Worm (Caenorhabditis elegans) whole organism, L3 larva: ENCODE results near the gene C15H7.4.
A peak's percentile ranks its signal among the peaks of the same experiment; 100 is the strongest.

Experiments used
- R02D3.7 ChIP-seq: fragments of 150-350 bp; optimal IDR thresholded peaks from 2 replicates; lab custom pipeline; 2014; ENCODE audit warnings: missing biosample characterization, missing genetic modification characterization
- ZK546.5 ChIP-seq: sonication (generic microtip); optimal IDR thresholded peaks from 2 replicates; lab custom pipeline; 2017; ENCODE audit warnings: missing biosample characterization, missing genetic modification characterization
- aly-2 ChIP-seq: fragments of 150-350 bp; optimal IDR thresholded peaks from 2 replicates; lab custom pipeline; 2014; ENCODE audit warnings: missing biosample characterization, missing genetic modification characterization
- ama-1 ChIP-seq: fragments of 150-350 bp; optimal IDR thresholded peaks from 2 replicates; lab custom pipeline; 2018
- ceh-16 ChIP-seq: sonication (generic microtip); optimal IDR thresholded peaks from 2 replicates; lab custom pipeline; 2017; ENCODE audit warnings: missing biosample characterization, missing genetic modification characterization
- ceh-9 ChIP-seq: sonication (generic microtip); optimal IDR thresholded peaks from 2 replicates; lab custom pipeline; 2018; ENCODE audit warnings: missing biosample characterization, missing genetic modification characterization
- egl-27 ChIP-seq: sonication (generic microtip); optimal IDR thresholded peaks from 4 replicates; lab custom pipeline; 2017; ENCODE audit warnings: missing biosample characterization, missing genetic modification reagents, missing genetic modification characterization
- egl-5 ChIP-seq: fragments of 150-350 bp; optimal IDR thresholded peaks from 2 replicates; lab custom pipeline; 2017; ENCODE audit warnings: missing biosample characterization, missing genetic modification reagents, missing genetic modification characterization, inconsistent platforms
- elt-1 ChIP-seq: fragments of 150-350 bp; optimal IDR thresholded peaks from 2 replicates; lab custom pipeline; 2014; ENCODE audit warnings: missing biosample characterization, missing genetic modification characterization
- elt-2 ChIP-seq: sonication (generic microtip); optimal IDR thresholded peaks from 2 replicates; lab custom pipeline; 2016; ENCODE audit warnings: missing genetic modification reagents, mild to moderate bottlenecking, missing genetic modification characterization, missing compliant biosample characterization
- elt-3 ChIP-seq, 3 experiments: fragments of 150-350 bp in 1 of 3; sonication (generic microtip) in 2 of 3; optimal IDR thresholded peaks; 2 replicates in 2 of 3; 4 replicates in 1 of 3; lab custom pipeline; 2014 to 2017; ENCODE audit warnings: missing biosample characterization in 3 of 3, missing genetic modification characterization in 3 of 3
- fkh-10 ChIP-seq: sonication (generic microtip); optimal IDR thresholded peaks from 2 replicates; lab custom pipeline; 2017; ENCODE audit warnings: missing biosample characterization, missing genetic modification reagents, missing genetic modification characterization
- fkh-2 ChIP-seq: fragments of 150-350 bp; optimal IDR thresholded peaks from 2 replicates; lab custom pipeline; 2014; ENCODE audit warnings: missing biosample characterization, missing genetic modification reagents, missing genetic modification characterization
- fos-1 ChIP-seq: fragments of 150-350 bp; optimal IDR thresholded peaks from 2 replicates; lab custom pipeline; 2014; ENCODE audit warnings: missing biosample characterization, missing genetic modification characterization
- hmg-11 ChIP-seq: sonication (generic microtip); optimal IDR thresholded peaks from 2 replicates; lab custom pipeline; 2016; ENCODE audit warnings: missing genetic modification characterization, missing compliant biosample characterization
- jun-1 ChIP-seq: fragments of 150-350 bp; optimal IDR thresholded peaks from 2 replicates; lab custom pipeline; 2014; ENCODE audit warnings: missing biosample characterization, missing genetic modification reagents, missing genetic modification characterization
- lin-15B ChIP-seq: fragments of 150-350 bp; optimal IDR thresholded peaks from 2 replicates; lab custom pipeline; 2014; ENCODE audit warnings: missing biosample characterization, missing genetic modification characterization
- lin-39 ChIP-seq: fragments of 150-350 bp; optimal IDR thresholded peaks from 2 replicates; lab custom pipeline; 2018; ENCODE audit warnings: missing biosample characterization, missing genetic modification reagents, missing genetic modification characterization
- lsy-12 ChIP-seq: sonication (generic microtip); optimal IDR thresholded peaks from 2 replicates; lab custom pipeline; 2016; ENCODE audit warnings: mild to moderate bottlenecking, missing genetic modification characterization, missing compliant biosample characterization
- mdl-1 ChIP-seq: fragments of 150-350 bp; optimal IDR thresholded peaks from 2 replicates; lab custom pipeline; 2014; ENCODE audit warnings: missing biosample characterization, missing genetic modification characterization
- mml-1 ChIP-seq: fragments of 150-350 bp; sonication (generic microtip); optimal IDR thresholded peaks from 3 replicates; lab custom pipeline; 2014; ENCODE audit warnings: missing biosample characterization, missing genetic modification characterization
- nfya-1 ChIP-seq: sonication (generic microtip); optimal IDR thresholded peaks from 2 replicates; lab custom pipeline; 2017; ENCODE audit warnings: missing genetic modification characterization, mild to moderate bottlenecking, missing compliant biosample characterization, antibody characterized with exemption, moderate library complexity; ENCODE audit not compliant: insufficient read depth
- nhr-23 ChIP-seq: fragments of 150-350 bp; optimal IDR thresholded peaks from 2 replicates; lab custom pipeline; 2014; ENCODE audit warnings: missing biosample characterization, missing genetic modification reagents, missing genetic modification characterization
- nhr-237 ChIP-seq: fragments of 150-350 bp; optimal IDR thresholded peaks from 2 replicates; lab custom pipeline; 2014; ENCODE audit warnings: missing biosample characterization, missing genetic modification characterization
- nhr-25 ChIP-seq: sonication (generic microtip); optimal IDR thresholded peaks from 2 replicates; lab custom pipeline; 2017; ENCODE audit warnings: missing biosample characterization, missing genetic modification characterization
- nhr-28 ChIP-seq: fragments of 150-350 bp; optimal IDR thresholded peaks from 2 replicates; lab custom pipeline; 2014; ENCODE audit warnings: missing biosample characterization, missing genetic modification characterization
- nhr-43 ChIP-seq: sonication (generic microtip); optimal IDR thresholded peaks from 2 replicates; lab custom pipeline; 2016; ENCODE audit warnings: mild to moderate bottlenecking, missing genetic modification characterization, missing compliant biosample characterization; ENCODE audit not compliant: poor library complexity, severe bottlenecking
- nhr-67 ChIP-seq: fragments of 150-350 bp; optimal IDR thresholded peaks from 2 replicates; lab custom pipeline; 2014; ENCODE audit warnings: missing biosample characterization, missing genetic modification characterization
- nhr-76 ChIP-seq: fragments of 150-350 bp; sonication (generic microtip); optimal IDR thresholded peaks from 5 replicates; lab custom pipeline; 2014; ENCODE audit warnings: missing biosample characterization, missing genetic modification characterization
- nhr-77 ChIP-seq: fragments of 150-350 bp; optimal IDR thresholded peaks from 2 replicates; lab custom pipeline; 2014; ENCODE audit warnings: missing biosample characterization, missing genetic modification characterization
- pha-4 ChIP-seq: fragments of 150-350 bp; optimal IDR thresholded peaks from 2 replicates; lab custom pipeline; 2014; ENCODE audit warnings: missing biosample characterization, missing genetic modification reagents, missing genetic modification characterization
- pqm-1 ChIP-seq: fragments of 150-350 bp; optimal IDR thresholded peaks from 2 replicates; lab custom pipeline; 2017; ENCODE audit warnings: missing biosample characterization, missing genetic modification characterization, inconsistent platforms
- sea-2 ChIP-seq: fragments of 150-350 bp; sonication (generic microtip); optimal IDR thresholded peaks from 4 replicates; lab custom pipeline; 2014; ENCODE audit warnings: missing biosample characterization, missing genetic modification reagents, missing genetic modification characterization
- skn-1 ChIP-seq: fragments of 150-350 bp; optimal IDR thresholded peaks from 2 replicates; lab custom pipeline; 2014; ENCODE audit warnings: missing biosample characterization, missing genetic modification characterization
- snpc-4 ChIP-seq: fragments of 150-350 bp; optimal IDR thresholded peaks from 2 replicates; lab custom pipeline; 2014; ENCODE audit warnings: missing biosample characterization, missing genetic modification characterization
- tbx-2 ChIP-seq: sonication (generic microtip); optimal IDR thresholded peaks from 2 replicates; lab custom pipeline; 2016; ENCODE audit warnings: mild to moderate bottlenecking, missing genetic modification characterization, missing compliant biosample characterization
- unc-39 ChIP-seq: sonication (generic microtip); optimal IDR thresholded peaks from 4 replicates; lab custom pipeline; 2017; ENCODE audit warnings: missing biosample characterization, missing genetic modification characterization
- unc-62 ChIP-seq: fragments of 150-350 bp; sonication (generic microtip); optimal IDR thresholded peaks from 4 replicates; lab custom pipeline; 2014; ENCODE audit warnings: missing biosample characterization, missing genetic modification reagents, missing genetic modification characterization
- zag-1 ChIP-seq: fragments of 150-350 bp; optimal IDR thresholded peaks from 2 replicates; lab custom pipeline; 2014; ENCODE audit warnings: missing biosample characterization, missing genetic modification characterization
- ztf-11 ChIP-seq: fragments of 150-350 bp; optimal IDR thresholded peaks from 2 replicates; lab custom pipeline; 2014; ENCODE audit warnings: missing biosample characterization, missing genetic modification characterization
- ztf-4 ChIP-seq: fragments of 150-350 bp; optimal IDR thresholded peaks from 2 replicates; lab custom pipeline; 2014; ENCODE audit warnings: missing biosample characterization, missing genetic modification characterization

C15H7.4 gene

DNA sequence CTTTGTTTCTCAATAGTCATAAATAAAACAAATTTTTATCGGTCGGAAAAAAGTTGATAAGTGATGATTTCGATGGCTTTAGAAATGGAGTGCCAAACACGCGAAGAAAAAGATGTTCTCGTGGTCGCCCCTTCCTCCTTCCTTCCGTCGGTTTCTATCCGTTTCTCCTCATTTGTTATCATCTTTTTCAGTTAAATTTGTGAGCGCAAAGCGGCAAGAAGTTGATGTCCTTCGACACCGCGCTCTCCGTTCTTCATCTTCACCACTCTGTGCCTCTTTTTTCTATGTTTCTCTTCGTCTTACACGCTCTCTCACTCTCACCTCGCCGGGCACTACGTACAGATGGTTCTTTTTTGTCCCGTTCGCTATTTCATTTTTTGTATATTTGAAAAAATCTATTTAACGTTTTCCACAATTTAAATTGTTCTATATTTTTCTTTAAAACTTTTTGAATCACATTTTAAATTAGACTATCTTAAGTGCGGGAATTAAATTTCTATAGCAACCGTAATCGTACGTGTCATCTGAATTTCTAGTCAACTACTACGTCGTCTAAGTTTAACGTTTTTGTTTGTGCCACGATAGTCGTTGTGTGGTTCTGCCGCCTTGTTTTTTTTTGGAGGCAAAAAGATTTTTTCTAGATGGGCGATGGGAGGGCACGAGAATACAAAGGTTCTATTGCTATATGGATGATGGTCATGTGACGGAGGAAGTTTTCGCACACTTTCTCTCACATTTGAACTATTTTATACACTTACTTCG is 43.1 kb upstream of the C15H7.4 start:
- TF ChIP-seq egl-5 (tag; lab: Kevin White, UChicago) (no peak), nhr-77 (no peak), elt-2 (tag; lab: Kevin White, UChicago) (peak; percentile 7), ceh-16 (no peak), nhr-25 (tag; lab: Kevin White, UChicago) (peak; percentile 49), nhr-23 (tag; lab: Kevin White, UChicago) (peak; percentile 8), hmg-11 (tag; lab: Kevin White, UChicago) (peak; percentile 16), fos-1 (tag; lab: Kevin White, UChicago) (no peak), ZK546.5 (tag; lab: Kevin White, UChicago) (no peak), nfya-1 (tag; lab: Kevin White, UChicago) (peak; percentile 61), elt-3 (tag; optimal IDR thresholded peaks at IDR 0.05; lab: Kevin White, UChicago) (no peak), mdl-1 (no peak), sea-2 (no peak), skn-1 (tag; lab: Kevin White, UChicago) (no peak), ama-1 (lab: Kevin White, UChicago) (peak; percentile 34), lin-39 (tag; lab: Kevin White, UChicago) (peak; percentile 20), jun-1 (tag; lab: Kevin White, UChicago) (no peak)

DNA sequence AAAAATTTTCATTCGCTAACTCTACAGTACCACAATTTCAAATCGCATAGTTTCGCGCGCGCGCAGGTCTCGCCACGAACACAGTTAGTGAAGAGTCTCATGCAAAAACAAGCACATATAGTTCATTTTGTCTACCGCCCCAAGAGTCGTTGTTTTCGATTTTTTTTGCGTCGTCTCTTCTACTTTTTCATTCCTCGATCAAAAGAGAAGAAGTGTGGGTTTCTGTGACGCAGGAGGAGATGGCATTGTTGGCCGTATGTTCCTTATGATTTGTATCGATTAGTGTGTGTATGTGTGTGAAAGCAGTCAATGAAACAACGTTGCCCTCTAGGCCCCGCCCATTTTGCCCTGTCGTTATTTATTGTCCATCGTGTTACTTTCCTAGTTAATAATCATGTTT is 42.2 kb upstream of the C15H7.4 start:
- TF ChIP-seq R02D3.7 (tag; lab: Kevin White, UChicago) (no peak), elt-2 (tag; lab: Kevin White, UChicago) (no peak), nfya-1 (tag; lab: Kevin White, UChicago) (peak; percentile 23), mml-1 (tag; lab: Kevin White, UChicago) (no peak), aly-2 (tag; lab: Kevin White, UChicago) (no peak), nhr-67 (tag; lab: Kevin White, UChicago) (no peak), ama-1 (lab: Kevin White, UChicago) (peak; percentile 41), elt-3 (tag; optimal IDR thresholded peaks at IDR 0.05; lab: Kevin White, UChicago) (no peak), pqm-1 (tag; lab: Kevin White, UChicago) (no peak), fkh-2 (tag; lab: Kevin White, UChicago) (no peak), lsy-12 (no peak), ztf-4 (tag; lab: Kevin White, UChicago) (no peak), nhr-23 (tag; lab: Kevin White, UChicago) (no peak), snpc-4 (tag; lab: Kevin White, UChicago) (no peak), nhr-77 (no peak), ztf-11 (tag; lab: Kevin White, UChicago) (no peak), hmg-11 (tag; lab: Kevin White, UChicago) (no peak), egl-27 (tag; lab: Kevin White, UChicago) (no peak), zag-1 (tag; lab: Kevin White, UChicago) (no peak), elt-1 (tag; lab: Kevin White, UChicago) (no peak), nhr-25 (tag; lab: Kevin White, UChicago) (peak; percentile 29), fkh-10 (no peak)

DNA sequence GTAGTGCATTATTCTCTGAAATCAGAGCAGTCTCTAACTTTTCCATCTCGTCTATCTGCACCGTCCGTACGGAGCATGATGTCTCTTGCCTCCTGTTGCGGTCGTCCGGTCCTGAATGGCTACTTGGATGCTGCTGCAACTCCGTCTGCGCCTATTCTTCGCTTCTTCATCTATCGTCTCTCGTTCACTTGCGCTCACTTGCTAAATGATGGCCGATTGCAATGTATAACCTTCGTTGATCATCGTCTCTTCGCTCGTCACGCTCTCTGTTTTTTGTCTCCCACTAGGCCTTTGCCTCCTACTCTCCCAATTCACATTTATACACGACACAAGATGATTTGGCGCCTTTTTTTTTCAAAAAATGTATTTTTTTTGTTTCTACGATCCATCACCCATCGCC is 41.6 kb upstream of the C15H7.4 start:
- no peak for TF ChIP-seq nhr-237 (tag; lab: Kevin White, UChicago)
- peak; percentile 45 for TF ChIP-seq pqm-1 (tag; lab: Kevin White, UChicago)
- TF ChIP-seq mdl-1, result no peak
- TF ChIP-seq lin-39 (tag; lab: Kevin White, UChicago), result peak; percentile 93
- peak; percentile 59 for TF ChIP-seq snpc-4 (tag; lab: Kevin White, UChicago)
- TF ChIP-seq lin-15B (tag; lab: Kevin White, UChicago), result peak; percentile 74
- peak; percentile 23 for TF ChIP-seq elt-2 (tag; lab: Kevin White, UChicago)
- peak; percentile 89 for TF ChIP-seq nfya-1 (tag; lab: Kevin White, UChicago)
- TF ChIP-seq pha-4 (tag; lab: Kevin White, UChicago), result peak; percentile 56
- peak; percentile 10 for TF ChIP-seq nhr-43 (tag; lab: Kevin White, UChicago)
- no peak for TF ChIP-seq unc-39 (tag; lab: Kevin White, UChicago)
- peak; percentile 37 for TF ChIP-seq nhr-23 (tag; lab: Kevin White, UChicago)
- TF ChIP-seq ztf-4 (tag; lab: Kevin White, UChicago), result no peak
- no peak for TF ChIP-seq lsy-12
- TF ChIP-seq R02D3.7 (tag; lab: Kevin White, UChicago), result no peak
- no peak for TF ChIP-seq fos-1 (tag; lab: Kevin White, UChicago)
- TF ChIP-seq elt-3 (tag; optimal IDR thresholded peaks at IDR 0.05; lab: Kevin White, UChicago), result no peak
- TF ChIP-seq nhr-77, result no peak
- TF ChIP-seq jun-1 (tag; lab: Kevin White, UChicago), result peak; percentile 1
- no peak for TF ChIP-seq egl-27 (tag; lab: Kevin White, UChicago)
- peak; percentile 21 for TF ChIP-seq elt-1 (tag; lab: Kevin White, UChicago)
- peak; percentile 14 for TF ChIP-seq nhr-25 (tag; lab: Kevin White, UChicago)
- peak; percentile 75 for TF ChIP-seq hmg-11 (tag; lab: Kevin White, UChicago)
- peak; percentile 18 for TF ChIP-seq tbx-2
- no peak for TF ChIP-seq unc-62 (GFP tag; lab: Kevin White, UChicago)
- TF ChIP-seq skn-1 (tag; lab: Kevin White, UChicago), result peak; percentile 42
- TF ChIP-seq nhr-28, result no peak
- no peak for TF ChIP-seq ceh-9 (tag; lab: Kevin White, UChicago)
- no peak for TF ChIP-seq nhr-76 (tag; lab: Kevin White, UChicago)
- TF ChIP-seq ama-1 (lab: Kevin White, UChicago), result peak; percentile 12
- TF ChIP-seq, all 47 proteins: peak for 16
